Fruit fly (Drosophila melanogaster): ENCODE results near the gene Sfp26Ac.

Sfp26Ac gene

DNA sequence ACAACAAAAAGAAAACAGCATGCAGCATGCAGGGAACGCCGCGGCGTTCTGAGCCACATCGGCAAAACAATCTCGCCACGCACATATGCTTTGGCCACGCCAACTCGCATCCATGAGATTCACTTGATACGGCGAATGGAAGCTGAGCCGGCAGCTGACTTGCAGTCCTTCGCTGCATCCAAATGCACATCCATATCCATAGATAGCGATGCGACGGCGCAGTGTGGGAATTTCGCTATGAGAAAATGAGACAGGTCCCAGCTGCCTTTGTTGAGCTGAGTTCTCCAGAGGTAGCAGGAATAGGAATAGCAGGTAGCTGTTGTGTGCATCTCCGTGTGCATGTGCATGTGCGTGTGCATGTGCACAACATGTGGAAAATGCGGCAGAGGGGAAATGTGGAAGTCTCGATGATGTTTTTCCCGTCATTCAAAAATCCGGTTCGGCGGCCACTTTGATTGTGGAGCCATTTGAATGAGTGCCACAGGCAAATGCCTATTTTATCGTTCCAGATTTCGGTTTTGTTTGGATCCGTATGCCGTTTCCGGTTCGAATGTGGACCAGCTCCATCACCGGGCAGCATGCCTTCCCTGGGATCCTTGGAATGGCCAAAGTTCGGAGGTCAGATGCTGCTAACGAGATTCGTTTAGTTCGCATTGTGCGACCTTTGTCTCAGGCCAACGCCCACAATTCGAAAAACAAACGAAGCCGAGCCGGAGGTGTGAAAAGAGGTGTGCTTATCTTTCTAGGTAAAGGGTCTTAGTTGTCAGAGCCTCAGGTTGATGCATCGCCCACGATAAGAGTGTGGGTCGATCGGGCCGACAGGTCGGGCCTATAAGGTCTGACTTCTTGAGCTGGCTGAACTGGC lies 13.5 kb downstream of the Sfp26Ac start (continued):
- TF ChIP-seq aop (GFP tag; IDR thresholded peaks at IDR 0.05) (0 out of 2 replicates have a peak, but pooled peaks have one; percentile 8), CG30403 (GFP tag; optimal IDR thresholded peaks at IDR 0.05) (no peak), scrt (GFP tag; optimal IDR thresholded peaks at IDR 0.05) (no peak), Adf1 (GFP tag; IDR thresholded peaks at IDR 0.05) (no peak), oc (tag; optimal IDR thresholded peaks at IDR 0.05) (peak; percentile 12), CG3281 (GFP tag; optimal IDR thresholded peaks at IDR 0.05) (no peak), D19B (GFP tag; optimal IDR thresholded peaks at IDR 0.05) (no peak), CG1233 (GFP tag; optimal IDR thresholded peaks at IDR 0.05) (no peak), caup (GFP tag; optimal IDR thresholded peaks at IDR 0.05; ENCODE audit: severe bottlenecking) (no peak), crol (GFP tag; IDR thresholded peaks at IDR 0.05) (peak; percentile 35; the same call in 1 of the 2 replicates), Kr (GFP tag; optimal IDR thresholded peaks at IDR 0.05) (peak; percentile 87), TFAM (GFP tag; optimal IDR thresholded peaks at IDR 0.05) (no peak), D (optimal IDR thresholded peaks at IDR 0.05) (peak; percentile 50), D (GFP tag; optimal IDR thresholded peaks at IDR 0.05) (no peak)

DNA sequence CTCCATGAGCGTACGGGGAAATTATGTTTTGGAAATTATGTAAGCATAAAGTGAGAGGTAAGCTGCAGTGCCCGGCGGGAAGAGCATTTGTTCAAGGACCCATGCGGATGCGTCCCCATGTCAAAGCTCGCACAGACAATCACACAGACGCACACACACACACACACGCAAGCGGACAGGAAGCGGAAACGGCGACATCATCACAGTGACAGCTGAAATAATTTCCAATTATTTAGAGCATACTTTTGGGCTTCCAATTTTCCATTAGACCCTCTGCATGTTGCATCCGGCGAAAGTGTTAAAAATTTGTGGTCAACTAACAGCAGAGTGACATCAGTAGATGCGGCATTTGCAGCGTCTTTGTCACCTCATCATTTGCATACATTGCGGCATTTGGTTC lies 17.8 kb downstream of the Sfp26Ac start:
- peak; percentile 20; the same call in 1 of the 2 replicates for TF ChIP-seq CG10959 (GFP tag; IDR thresholded peaks at IDR 0.05)
- TF ChIP-seq gt (GFP tag; IDR thresholded peaks at IDR 0.05) = no peak
- no peak for TF ChIP-seq ash1 (GFP tag; optimal IDR thresholded peaks at IDR 0.05)
- TF ChIP-seq zfh1 (GFP tag; IDR thresholded peaks at IDR 0.05) = 0 out of 3 replicates have a peak, but pooled peaks have one; percentile 36
- no peak for TF ChIP-seq CG12391 (tag; optimal IDR thresholded peaks at IDR 0.05)
- no peak for TF ChIP-seq hb (GFP tag; IDR thresholded peaks at IDR 0.05; ENCODE audit: partially characterized antibody)
- peak; percentile 30 for TF ChIP-seq CG1603 (tag; optimal IDR thresholded peaks at IDR 0.05)
- no peak for TF ChIP-seq D19B (GFP tag; optimal IDR thresholded peaks at IDR 0.05)
- TF ChIP-seq dati (GFP tag; IDR thresholded peaks at IDR 0.05) = no peak
- no peak for TF ChIP-seq dan (GFP tag; IDR thresholded peaks at IDR 0.05)
- 0 out of 3 replicates have a peak, but pooled peaks have one; percentile 39 for TF ChIP-seq ci (GFP tag; IDR thresholded peaks at IDR 0.05)
- TF ChIP-seq CG7271 (tag; optimal IDR thresholded peaks at IDR 0.05) = peak; percentile 65
- TF ChIP-seq CG32772 (GFP tag; IDR thresholded peaks at IDR 0.05) = no peak
- 0 out of 3 replicates have a peak, but pooled peaks have one; percentile 14 for TF ChIP-seq mld (GFP tag; IDR thresholded peaks at IDR 0.05; ENCODE audit: partially characterized antibody)
- no peak for TF ChIP-seq tin (GFP tag; optimal IDR thresholded peaks at IDR 0.05)
- TF ChIP-seq Dip2 (GFP tag; IDR thresholded peaks at IDR 0.05) = no peak
- no peak for TF ChIP-seq chm (GFP tag; IDR thresholded peaks at IDR 0.05)
- 0 out of 3 replicates have a peak, but pooled peaks have one; percentile 18 for TF ChIP-seq ken (GFP tag; IDR thresholded peaks at IDR 0.05)
- TF ChIP-seq phol (tag; optimal IDR thresholded peaks at IDR 0.05) = peak; percentile 36
- peak; percentile 17 for TF ChIP-seq zen (tag; optimal IDR thresholded peaks at IDR 0.05)
- TF ChIP-seq Ets97D (GFP tag; optimal IDR thresholded peaks at IDR 0.05) = peak; percentile 84
- TF ChIP-seq sens (GFP tag) = peak; percentile 60
- TF ChIP-seq CG3838 (GFP tag; optimal IDR thresholded peaks at IDR 0.05) = no peak
- TF ChIP-seq CG10543 (GFP tag; optimal IDR thresholded peaks at IDR 0.05) = no peak
- no peak for TF ChIP-seq CG8290 (GFP tag; optimal IDR thresholded peaks at IDR 0.05)
- TF ChIP-seq CG8290 (tag; optimal IDR thresholded peaks at IDR 0.05) = peak in 1 of 2 experiments; percentile 44
- TF ChIP-seq CG3065 (GFP tag; optimal IDR thresholded peaks at IDR 0.05) = no peak
- TF ChIP-seq Poxn (GFP tag; IDR thresholded peaks at IDR 0.05) = no peak
- TF ChIP-seq ac (GFP tag; optimal IDR thresholded peaks at IDR 0.05) = peak; percentile 29
- no peak for TF ChIP-seq pb (GFP tag; optimal IDR thresholded peaks at IDR 0.05)
- TF ChIP-seq CG11456 (GFP tag; IDR thresholded peaks at IDR 0.05) = no peak
- TF ChIP-seq jigr1 (GFP tag; IDR thresholded peaks at IDR 0.05) = no peak
- no peak for TF ChIP-seq CG34376 (GFP tag; optimal IDR thresholded peaks at IDR 0.05)
- no peak for TF ChIP-seq NC2β (GFP tag; optimal IDR thresholded peaks at IDR 0.05)
- TF ChIP-seq CG6654 (GFP tag; optimal IDR thresholded peaks at IDR 0.05) = no peak
- TF ChIP-seq CG1529 (GFP tag; optimal IDR thresholded peaks at IDR 0.05) = no peak
- TF ChIP-seq CG34422 (GFP tag; IDR thresholded peaks at IDR 0.05) = peak; percentile 12; the same call in 1 of the 3 replicates
